Worm (Caenorhabditis elegans) whole organism, L4 larva: ENCODE data around the gene abch-1.
A peak's percentile ranks its signal among the peaks of the same experiment; 100 is the strongest.

Experiments used
- F44E2.7 ChIP-seq: fragments of 200-800 bp; sonication (Bioruptor generic); IDR thresholded peaks from 2 replicates; pipeline ENCODE4 v2.1.2; 2022; ENCODE audit warnings: missing genetic modification characterization, missing compliant biosample characterization
- F49E8.2 ChIP-seq: sonication (generic microtip); optimal IDR thresholded peaks from 2 replicates; lab custom pipeline; 2016; ENCODE audit warnings: missing compliant biosample characterization, mild to moderate bottlenecking, missing genetic modification characterization, borderline replicate concordance
- T20F7.1 ChIP-seq: fragments of 200-800 bp; sonication (Bioruptor generic); optimal IDR thresholded peaks from 2 replicates; lab custom pipeline; 2018; ENCODE audit warnings: mild to moderate bottlenecking, missing genetic modification characterization, missing compliant biosample characterization
- T26A8.4 ChIP-seq: fragments of 200-800 bp; sonication (Bioruptor generic); IDR thresholded peaks from 2 replicates; pipeline ENCODE4 v1.3.6; 2022; ENCODE audit warnings: missing genetic modification characterization, missing compliant biosample characterization
- Y48G9A.11 ChIP-seq: fragments of 200-800 bp; sonication (Bioruptor generic); IDR thresholded peaks from 2 replicates; pipeline ENCODE4 v1.3.6; 2022; ENCODE audit warnings: missing genetic modification reagents, missing genetic modification characterization, missing compliant biosample characterization
- Y5F2A.4 ChIP-seq: fragments of 200-800 bp; sonication (Bioruptor generic); optimal IDR thresholded peaks from 2 replicates; lab custom pipeline; 2018; ENCODE audit warnings: mild to moderate bottlenecking, missing genetic modification characterization, missing compliant biosample characterization
- aha-1 ChIP-seq: fragments of 150-350 bp; peaks from one replicate; lab custom pipeline; 2014; ENCODE audit warnings: missing biosample characterization, missing genetic modification characterization
- aly-2 ChIP-seq: sonication (generic microtip); optimal IDR thresholded peaks from 2 replicates; lab custom pipeline; 2018; ENCODE audit warnings: missing biosample characterization, missing genetic modification characterization
- arid-1 ChIP-seq: fragments of 200-800 bp; sonication (Bioruptor generic); conservative IDR thresholded peaks from 2 replicates; pipeline ENCODE4 v1.3.6; 2022; ENCODE audit warnings: missing genetic modification reagents, missing genetic modification characterization, missing compliant biosample characterization
- attf-4 ChIP-seq: sonication (generic microtip); optimal IDR thresholded peaks from 3 replicates; lab custom pipeline; 2017; ENCODE audit warnings: missing biosample characterization, missing genetic modification characterization
- ceh-28 ChIP-seq: fragments of 150-350 bp; optimal IDR thresholded peaks from 2 replicates; lab custom pipeline; 2014; ENCODE audit warnings: missing biosample characterization, missing genetic modification reagents, missing genetic modification characterization
- ceh-44 ChIP-seq: fragments of 200-800 bp; sonication (Bioruptor generic); IDR thresholded peaks from 2 replicates; pipeline ENCODE4 v1.3.6; 2022; ENCODE audit warnings: missing genetic modification reagents, missing genetic modification characterization, missing compliant biosample characterization
- ceh-82 ChIP-seq: sonication (generic microtip); optimal IDR thresholded peaks from 2 replicates; lab custom pipeline; 2017; ENCODE audit warnings: missing biosample characterization, missing genetic modification characterization
- ctbp-1 ChIP-seq: fragments of 200-800 bp; sonication (Bioruptor generic); IDR thresholded peaks from 2 replicates; pipeline ENCODE4 v1.3.6; 2022; ENCODE audit warnings: missing genetic modification reagents, missing genetic modification characterization, missing compliant biosample characterization
- daf-8 ChIP-seq: fragments of 200-800 bp; sonication (Bioruptor generic); IDR thresholded peaks from 2 replicates; pipeline ENCODE4 v1.3.6; 2022; ENCODE audit warnings: missing genetic modification characterization, missing compliant biosample characterization
- dmd-6 ChIP-seq: fragments of 200-800 bp; sonication (Bioruptor generic); IDR thresholded peaks from 2 replicates; pipeline ENCODE4 v1.3.6; 2022; ENCODE audit warnings: missing genetic modification reagents, missing genetic modification characterization, missing compliant biosample characterization
- dmd-8 ChIP-seq: fragments of 200-800 bp; sonication (Bioruptor generic); IDR thresholded peaks from 2 replicates; pipeline ENCODE4 v1.3.6; 2022; ENCODE audit warnings: missing genetic modification characterization, missing compliant biosample characterization
- dmd-9 ChIP-seq: fragments of 200-800 bp; sonication (Bioruptor generic); IDR thresholded peaks from 2 replicates; pipeline ENCODE4 v1.3.6; 2022; ENCODE audit warnings: missing genetic modification reagents, missing genetic modification characterization, missing compliant biosample characterization
- duxl-1 ChIP-seq: sonication (generic microtip); optimal IDR thresholded peaks from 2 replicates; lab custom pipeline; 2016; ENCODE audit warnings: mild to moderate bottlenecking, missing genetic modification characterization, moderate library complexity, missing compliant biosample characterization; ENCODE audit not compliant: poor library complexity
- egl-43 ChIP-seq: fragments of 200-800 bp; sonication (Bioruptor generic); IDR thresholded peaks from 2 replicates; pipeline ENCODE4 v1.3.6; 2022; ENCODE audit warnings: missing genetic modification reagents, missing genetic modification characterization, missing compliant biosample characterization
- hif-1 ChIP-seq, 2 experiments: sonication (generic microtip); optimal IDR thresholded peaks; 2 replicates each; lab custom pipeline; 2016 to 2017; ENCODE audit warnings: missing compliant biosample characterization in 2 of 2, missing genetic modification characterization in 2 of 2, missing genetic modification reagents in 2 of 2, missing genotype in 2 of 2, mild to moderate bottlenecking in 1 of 2
- lim-7 ChIP-seq: fragments of 200-800 bp; sonication (Bioruptor generic); IDR thresholded peaks from 2 replicates; pipeline ENCODE4 v1.3.6; 2022; ENCODE audit warnings: missing genetic modification characterization, missing compliant biosample characterization
- lin-1 ChIP-seq: fragments of 200-800 bp; sonication (Bioruptor generic); IDR thresholded peaks from 2 replicates; pipeline ENCODE4 v1.3.6; 2022; ENCODE audit warnings: missing genetic modification reagents, missing genetic modification characterization, missing compliant biosample characterization
- lin-13 ChIP-seq: fragments of 150-350 bp; optimal IDR thresholded peaks from 2 replicates; lab custom pipeline; 2014; ENCODE audit warnings: missing biosample characterization, missing genetic modification reagents, missing genetic modification characterization
- lin-29 ChIP-seq: fragments of 200-800 bp; sonication (Bioruptor generic); IDR thresholded peaks from 2 replicates; pipeline ENCODE4 v1.3.6; 2022; ENCODE audit warnings: missing genetic modification reagents, missing genetic modification characterization, missing compliant biosample characterization
- lin-38 ChIP-seq: fragments of 200-800 bp; sonication (Bioruptor generic); IDR thresholded peaks from 2 replicates; pipeline ENCODE4 v1.3.6; 2022; ENCODE audit warnings: missing genetic modification reagents, missing genetic modification characterization, missing compliant biosample characterization
- lir-3 ChIP-seq: sonication (generic microtip); optimal IDR thresholded peaks from 2 replicates; lab custom pipeline; 2016; ENCODE audit warnings: mild to moderate bottlenecking, missing genetic modification characterization, missing compliant biosample characterization
- madf-5 ChIP-seq, 2 experiments: fragments of 200-800 bp; sonication (Bioruptor generic); IDR thresholded peaks; 2 replicates each; pipeline ENCODE4 v1.3.6; 2022; ENCODE audit warnings: missing compliant biosample characterization in 2 of 2, missing genetic modification characterization in 2 of 2
- madf-9 ChIP-seq: fragments of 200-800 bp; sonication (Bioruptor generic); conservative IDR thresholded peaks from 2 replicates; pipeline ENCODE4 v1.3.6; 2022; ENCODE audit warnings: missing genetic modification reagents, missing genetic modification characterization, missing compliant biosample characterization
- mdl-1 ChIP-seq, 2 experiments: fragments of 150-350 bp in 1 of 2; sonication (generic microtip) in 1 of 2; optimal IDR thresholded peaks; 2 replicates each; lab custom pipeline; 2014 to 2017; ENCODE audit warnings: missing biosample characterization in 2 of 2, missing genetic modification characterization in 2 of 2
- mes-2 ChIP-seq: sonication (generic microtip); optimal IDR thresholded peaks from 2 replicates; lab custom pipeline; 2016; ENCODE audit warnings: missing genotype, mild to moderate bottlenecking, missing genetic modification characterization, missing compliant biosample characterization; ENCODE audit not compliant: poor library complexity, severe bottlenecking
- mxl-2 ChIP-seq: fragments of 200-800 bp; sonication (Bioruptor generic); conservative IDR thresholded peaks from 2 replicates; pipeline ENCODE4 v1.3.6; 2022; ENCODE audit warnings: missing genetic modification reagents, missing genetic modification characterization, missing compliant biosample characterization
- mxl-3 ChIP-seq: fragments of 200-800 bp; sonication (Bioruptor generic); optimal IDR thresholded peaks from 2 replicates; lab custom pipeline; 2018; ENCODE audit warnings: mild to moderate bottlenecking, missing genetic modification characterization, missing compliant biosample characterization
- nhr-10 ChIP-seq: fragments of 150-350 bp; optimal IDR thresholded peaks from 2 replicates; lab custom pipeline; 2014; ENCODE audit warnings: missing biosample characterization, missing genetic modification characterization
- nhr-11 ChIP-seq: fragments of 150-350 bp; optimal IDR thresholded peaks from 2 replicates; lab custom pipeline; 2014; ENCODE audit warnings: missing biosample characterization, missing genetic modification characterization
- nhr-42 ChIP-seq: fragments of 200-800 bp; sonication (Bioruptor generic); IDR thresholded peaks from 2 replicates; pipeline ENCODE4 v1.3.6; 2022; ENCODE audit warnings: missing genetic modification characterization, missing compliant biosample characterization
- nhr-76 ChIP-seq: fragments of 150-350 bp; optimal IDR thresholded peaks from 2 replicates; lab custom pipeline; 2014; ENCODE audit warnings: missing biosample characterization, missing genetic modification characterization
- pha-4 ChIP-seq, 2 experiments: fragments of 150-350 bp in 1 of 2; fragments of 200-800 bp in 1 of 2; sonication (Bioruptor generic) in 1 of 2; IDR thresholded peaks in 1 of 2; optimal IDR thresholded peaks in 1 of 2; 2 replicates each; pipeline versions ENCODE4 v1.3.6 to Lab custom; 2014 to 2022; ENCODE audit warnings: missing genetic modification characterization in 2 of 2, missing genetic modification reagents in 2 of 2, missing biosample characterization in 1 of 2, missing compliant biosample characterization in 1 of 2
- pqm-1 ChIP-seq: sonication (generic microtip); optimal IDR thresholded peaks from 2 replicates; lab custom pipeline; 2017; ENCODE audit warnings: missing biosample characterization, missing genetic modification characterization
- sdz-12 ChIP-seq: fragments of 200-800 bp; sonication (Bioruptor generic); optimal IDR thresholded peaks from 2 replicates; lab custom pipeline; 2018; ENCODE audit warnings: mild to moderate bottlenecking, missing genetic modification characterization, missing compliant biosample characterization
- snpc-1.2 ChIP-seq: fragments of 200-800 bp; sonication (Bioruptor generic); IDR thresholded peaks from 2 replicates; pipeline ENCODE4 v1.3.6; 2022; ENCODE audit warnings: missing genetic modification reagents, missing genetic modification characterization, missing compliant biosample characterization
- tag-97 ChIP-seq: fragments of 200-800 bp; sonication (Bioruptor generic); IDR thresholded peaks from 2 replicates; pipeline ENCODE4 v1.3.6; 2022; ENCODE audit warnings: missing genetic modification characterization, missing compliant biosample characterization
- tra-1 ChIP-seq: fragments of 200-800 bp; sonication (Bioruptor generic); IDR thresholded peaks from 2 replicates; pipeline ENCODE4 v1.3.6; 2022; ENCODE audit warnings: missing genetic modification reagents, missing genetic modification characterization, missing compliant biosample characterization
- unc-130 ChIP-seq: sonication (generic microtip); optimal IDR thresholded peaks from 2 replicates; lab custom pipeline; 2016; ENCODE audit warnings: missing genetic modification reagents, missing genetic modification characterization, missing compliant biosample characterization
- unc-62 ChIP-seq, 3 experiments: fragments of 150-350 bp in 1 of 3; sonication (generic microtip); optimal IDR thresholded peaks in 2 of 3; peaks in 1 of 3; 1 replicate in 1 of 3; 2 replicates in 2 of 3; lab custom pipeline; 2014 to 2017; ENCODE audit warnings: missing biosample characterization in 3 of 3, missing genetic modification characterization in 3 of 3, missing genetic modification reagents in 3 of 3, missing genotype in 1 of 3
- zip-2 ChIP-seq: fragments of 150-350 bp; optimal IDR thresholded peaks from 2 replicates; lab custom pipeline; 2014; ENCODE audit warnings: missing biosample characterization, missing genetic modification characterization
- ztf-11 ChIP-seq: fragments of 150-350 bp; optimal IDR thresholded peaks from 2 replicates; lab custom pipeline; 2014; ENCODE audit warnings: missing biosample characterization, missing genetic modification characterization

Gene abch-1

ce11 chrII:6491817-6492452, 39.5 kb downstream of the abch-1 start, which contains the start of the genes T28D9.11 and T28D9.1 (continued):
- TF ChIP-seq sdz-12 (no peak), T26A8.4 (GFP tag; lab: Robert Waterston, UW) (0 out of 2 replicates have a peak, but pooled peaks have one; percentile 40), aha-1 (peak; percentile 73), egl-43 (GFP tag; lab: Robert Waterston, UW) (peak; percentile 82), ztf-11 (tag; lab: Kevin White, UChicago) (no peak)

- TF ChIP-seq lim-7 (GFP tag; lab: Robert Waterston, UW) (peak; percentile 48; the same call in 1 of the 2 replicates), lin-1 (GFP tag; lab: Robert Waterston, UW) (no peak), hif-1 (tag; optimal IDR thresholded peaks at IDR 0.05; lab: Kevin White, UChicago) (no peak), lin-38 (GFP tag; lab: Robert Waterston, UW) (peak; percentile 72), nhr-42 (GFP tag; lab: Robert Waterston, UW) (no peak), daf-8 (GFP tag; lab: Robert Waterston, UW) (no peak), nhr-76 (tag; lab: Kevin White, UChicago) (no peak), tra-1 (0 out of 2 replicates have a peak, but pooled peaks have one; percentile 11), unc-62 (GFP tag; optimal IDR thresholded peaks at IDR 0.05 in 1 of 2; lab: Kevin White, UChicago) (no peak), unc-62 (tag; optimal IDR thresholded peaks at IDR 0.05; lab: Kevin White, UChicago) (no peak), ctbp-1 (GFP tag; lab: Robert Waterston, UW) (no peak), F44E2.7 (no peak), aly-2 (tag; lab: Kevin White, UChicago) (no peak), mxl-2 (no peak), lir-3 (tag; lab: Kevin White, UChicago) (no peak), pha-4 (GFP tag; IDR thresholded peaks at IDR 0.05; lab: Robert Waterston, UW) (peak; percentile 60; the same call in 1 of the 2 replicates), pha-4 (tag; optimal IDR thresholded peaks at IDR 0.05; lab: Kevin White, UChicago) (no peak), ceh-82 (no peak), lin-29 (GFP tag; lab: Robert Waterston, UW) (no peak), nhr-10 (tag; lab: Kevin White, UChicago) (no peak), nhr-11 (tag; lab: Kevin White, UChicago) (no peak), mes-2 (tag; lab: Kevin White, UChicago) (no peak), unc-130 (GFP tag; lab: Kevin White, UChicago) (peak; percentile 80), mxl-3 (GFP tag; lab: Kevin White, UChicago) (no peak), lin-13 (GFP tag; lab: Kevin White, UChicago) (no peak), attf-4 (tag; lab: Kevin White, UChicago) (no peak), dmd-9 (GFP tag; lab: Robert Waterston, UW) (no peak), T20F7.1 (GFP tag; lab: Kevin White, UChicago) (no peak), tag-97 (GFP tag; lab: Robert Waterston, UW) (no peak), mdl-1 (tag; optimal IDR thresholded peaks at IDR 0.05; lab: Kevin White, UChicago) (no peak), dmd-6 (GFP tag; lab: Robert Waterston, UW) (no peak), dmd-8 (GFP tag; lab: Robert Waterston, UW) (peak; percentile 37; the same call in 1 of the 2 replicates), madf-5 (GFP tag; IDR thresholded peaks at IDR 0.05; lab: Robert Waterston, UW) (0 out of 4 replicates have a peak, but pooled peaks of 1 of the 2 experiments have one; percentile 19), pqm-1 (tag; lab: Kevin White, UChicago) (no peak), Y48G9A.11 (peak; percentile 56; the same call in 1 of the 2 replicates), snpc-1.2 (GFP tag; lab: Robert Waterston, UW) (peak; percentile 63), F49E8.2 (tag; lab: Kevin White, UChicago) (peak; percentile 81), madf-9 (GFP tag; lab: Robert Waterston, UW) (no peak), ceh-44 (GFP tag; lab: Robert Waterston, UW) (no peak), Y5F2A.4 (GFP tag; lab: Kevin White, UChicago) (peak; percentile 8), ceh-28 (tag; lab: Kevin White, UChicago) (no peak), duxl-1 (tag; lab: Kevin White, UChicago) (no peak), zip-2 (no peak), arid-1 (GFP tag; lab: Robert Waterston, UW) (peak; percentile 68; the same call in 1 of the 2 replicates)
Measured at ce11 chrII:6491187-6491586, 40.2 kb downstream of the abch-1 start.
